Worm (Caenorhabditis elegans) whole organism, L4 larva: ENCODE data around the gene cdk-1.

Source experiments
- D1046.2 ChIP-seq: fragments of 200-800 bp; sonication (Bioruptor generic); IDR thresholded peaks from 2 replicates; pipeline ENCODE4 v1.3.6; 2022; ENCODE audit warnings: missing genetic modification characterization, missing compliant biosample characterization
- F37D6.2 ChIP-seq: sonication (generic microtip); optimal IDR thresholded peaks from 2 replicates; lab custom pipeline; 2016; ENCODE audit warnings: mild to moderate bottlenecking, missing genetic modification characterization, missing compliant biosample characterization
- T26A8.4 ChIP-seq: fragments of 200-800 bp; sonication (Bioruptor generic); IDR thresholded peaks from 2 replicates; pipeline ENCODE4 v1.3.6; 2022; ENCODE audit warnings: missing genetic modification characterization, missing compliant biosample characterization
- Y5F2A.4 ChIP-seq: fragments of 200-800 bp; sonication (Bioruptor generic); optimal IDR thresholded peaks from 2 replicates; lab custom pipeline; 2018; ENCODE audit warnings: mild to moderate bottlenecking, missing genetic modification characterization, missing compliant biosample characterization
- ZK337.2 ChIP-seq: fragments of 200-800 bp; sonication (Bioruptor generic); IDR thresholded peaks from 2 replicates; pipeline ENCODE4 v1.3.6; 2022; ENCODE audit warnings: missing genetic modification reagents, missing genetic modification characterization, missing compliant biosample characterization
- aha-1 ChIP-seq: fragments of 150-350 bp; peaks from one replicate; lab custom pipeline; 2014; ENCODE audit warnings: missing biosample characterization, missing genetic modification characterization
- ama-1 ChIP-seq: fragments of 150-350 bp; optimal IDR thresholded peaks from 2 replicates; lab custom pipeline; 2014; ENCODE audit warnings: inconsistent platforms, mixed read lengths
- ceh-62 ChIP-seq: sonication (generic microtip); optimal IDR thresholded peaks from 2 replicates; lab custom pipeline; 2017; ENCODE audit warnings: missing biosample characterization, missing genetic modification characterization
- ceh-82 ChIP-seq: sonication (generic microtip); optimal IDR thresholded peaks from 2 replicates; lab custom pipeline; 2017; ENCODE audit warnings: missing biosample characterization, missing genetic modification characterization
- daf-16 ChIP-seq, 3 experiments: sonication (generic microtip); optimal IDR thresholded peaks; 2 replicates each; lab custom pipeline; 2016 to 2017; ENCODE audit warnings: missing genetic modification characterization in 3 of 3, missing genetic modification reagents in 3 of 3, mild to moderate bottlenecking in 2 of 3, missing compliant biosample characterization in 2 of 3, missing biosample characterization in 1 of 3, moderate library complexity in 1 of 3
- daf-19 ChIP-seq: fragments of 200-800 bp; sonication (Bioruptor generic); conservative IDR thresholded peaks from 2 replicates; pipeline ENCODE4 v1.3.6; 2022; ENCODE audit warnings: missing genetic modification characterization, missing compliant biosample characterization
- daf-8 ChIP-seq: fragments of 200-800 bp; sonication (Bioruptor generic); IDR thresholded peaks from 2 replicates; pipeline ENCODE4 v1.3.6; 2022; ENCODE audit warnings: missing genetic modification characterization, missing compliant biosample characterization
- dve-1 ChIP-seq: sonication (generic microtip); optimal IDR thresholded peaks from 2 replicates; lab custom pipeline; 2017; ENCODE audit warnings: antibody characterized with exemption, mild to moderate bottlenecking, missing genetic modification characterization, missing compliant biosample characterization; ENCODE audit not compliant: insufficient read depth
- fkh-10 ChIP-seq: fragments of 150-350 bp; optimal IDR thresholded peaks from 2 replicates; lab custom pipeline; 2014; ENCODE audit warnings: missing biosample characterization, missing genetic modification reagents, missing genetic modification characterization
- gei-8 ChIP-seq: fragments of 200-800 bp; sonication (Bioruptor generic); optimal IDR thresholded peaks from 2 replicates; lab custom pipeline; 2018; ENCODE audit warnings: mild to moderate bottlenecking, missing genetic modification characterization, missing compliant biosample characterization
- hlh-30 ChIP-seq: sonication (generic microtip); optimal IDR thresholded peaks from 2 replicates; lab custom pipeline; 2017; ENCODE audit warnings: antibody characterized with exemption, mild to moderate bottlenecking, missing genetic modification characterization, missing compliant biosample characterization; ENCODE audit not compliant: insufficient read depth
- hmg-1.1 ChIP-seq: fragments of 200-800 bp; sonication (Bioruptor generic); IDR thresholded peaks from 2 replicates; pipeline ENCODE4 v1.3.6; 2022; ENCODE audit warnings: missing genetic modification reagents, missing genetic modification characterization, missing compliant biosample characterization
- jun-1 ChIP-seq: fragments of 150-350 bp; optimal IDR thresholded peaks from 2 replicates; lab custom pipeline; 2014; ENCODE audit warnings: missing biosample characterization, missing genetic modification reagents, missing genetic modification characterization
- lin-13 ChIP-seq: fragments of 150-350 bp; optimal IDR thresholded peaks from 2 replicates; lab custom pipeline; 2014; ENCODE audit warnings: missing biosample characterization, missing genetic modification reagents, missing genetic modification characterization
- lin-39 ChIP-seq: fragments of 150-350 bp; optimal IDR thresholded peaks from 2 replicates; lab custom pipeline; 2014; ENCODE audit warnings: missing biosample characterization, missing genetic modification reagents, missing genetic modification characterization
- madf-5 ChIP-seq, 2 experiments: fragments of 200-800 bp; sonication (Bioruptor generic); IDR thresholded peaks; 2 replicates each; pipeline ENCODE4 v1.3.6; 2022; ENCODE audit warnings: missing compliant biosample characterization in 2 of 2, missing genetic modification characterization in 2 of 2
- madf-9 ChIP-seq: fragments of 200-800 bp; sonication (Bioruptor generic); conservative IDR thresholded peaks from 2 replicates; pipeline ENCODE4 v1.3.6; 2022; ENCODE audit warnings: missing genetic modification reagents, missing genetic modification characterization, missing compliant biosample characterization
- mdl-1 ChIP-seq, 2 experiments: fragments of 150-350 bp in 1 of 2; sonication (generic microtip) in 1 of 2; optimal IDR thresholded peaks; 2 replicates each; lab custom pipeline; 2014 to 2017; ENCODE audit warnings: missing biosample characterization in 2 of 2, missing genetic modification characterization in 2 of 2
- mep-1 ChIP-seq: fragments of 150-350 bp; sonication (generic microtip); optimal IDR thresholded peaks from 3 replicates; lab custom pipeline; 2014; ENCODE audit warnings: missing biosample characterization, missing genetic modification characterization
- mes-2 ChIP-seq: sonication (generic microtip); optimal IDR thresholded peaks from 2 replicates; lab custom pipeline; 2016; ENCODE audit warnings: missing genotype, mild to moderate bottlenecking, missing genetic modification characterization, missing compliant biosample characterization; ENCODE audit not compliant: poor library complexity, severe bottlenecking
- nhr-102 ChIP-seq: sonication (generic microtip); optimal IDR thresholded peaks from 2 replicates; lab custom pipeline; 2016; ENCODE audit warnings: mild to moderate bottlenecking, missing genetic modification characterization, moderate library complexity, missing compliant biosample characterization
- nhr-11 ChIP-seq: fragments of 150-350 bp; optimal IDR thresholded peaks from 2 replicates; lab custom pipeline; 2014; ENCODE audit warnings: missing biosample characterization, missing genetic modification characterization
- nhr-111 ChIP-seq: fragments of 200-800 bp; sonication (Bioruptor generic); optimal IDR thresholded peaks from 2 replicates; lab custom pipeline; 2018; ENCODE audit warnings: mild to moderate bottlenecking, missing genetic modification characterization, missing compliant biosample characterization
- nhr-41 ChIP-seq: fragments of 200-800 bp; sonication (Bioruptor generic); IDR thresholded peaks from 2 replicates; pipeline ENCODE4 v1.3.6; 2022; ENCODE audit warnings: missing genetic modification reagents, missing genetic modification characterization, missing compliant biosample characterization
- nhr-48 ChIP-seq: sonication (generic microtip); optimal IDR thresholded peaks from 2 replicates; lab custom pipeline; 2016; ENCODE audit warnings: mild to moderate bottlenecking, missing genetic modification characterization, missing compliant biosample characterization
- nhr-6 ChIP-seq: fragments of 150-350 bp; optimal IDR thresholded peaks from 2 replicates; lab custom pipeline; 2014; ENCODE audit warnings: missing biosample characterization, missing genetic modification characterization
- pha-4 ChIP-seq, 2 experiments: fragments of 150-350 bp in 1 of 2; fragments of 200-800 bp in 1 of 2; sonication (Bioruptor generic) in 1 of 2; IDR thresholded peaks in 1 of 2; optimal IDR thresholded peaks in 1 of 2; 2 replicates each; pipeline versions ENCODE4 v1.3.6 to Lab custom; 2014 to 2022; ENCODE audit warnings: missing genetic modification characterization in 2 of 2, missing genetic modification reagents in 2 of 2, missing biosample characterization in 1 of 2, missing compliant biosample characterization in 1 of 2
- php-3 ChIP-seq: fragments of 200-800 bp; sonication (Bioruptor generic); IDR thresholded peaks from 2 replicates; pipeline ENCODE4 v1.3.6; 2022; ENCODE audit warnings: missing genetic modification reagents, missing genetic modification characterization, missing compliant biosample characterization
- pqm-1 ChIP-seq: sonication (generic microtip); optimal IDR thresholded peaks from 2 replicates; lab custom pipeline; 2017; ENCODE audit warnings: missing biosample characterization, missing genetic modification characterization
- sdz-12 ChIP-seq: fragments of 200-800 bp; sonication (Bioruptor generic); optimal IDR thresholded peaks from 2 replicates; lab custom pipeline; 2018; ENCODE audit warnings: mild to moderate bottlenecking, missing genetic modification characterization, missing compliant biosample characterization
- set-16 ChIP-seq: fragments of 200-800 bp; sonication (Bioruptor generic); IDR thresholded peaks from 2 replicates; pipeline ENCODE4 v1.3.6; 2022; ENCODE audit warnings: missing genetic modification reagents, missing genetic modification characterization, missing compliant biosample characterization
- spr-1 ChIP-seq: sonication (generic microtip); optimal IDR thresholded peaks from 2 replicates; lab custom pipeline; 2016; ENCODE audit warnings: mild to moderate bottlenecking, missing genetic modification characterization, missing compliant biosample characterization
- spr-3 ChIP-seq: fragments of 200-800 bp; sonication (Bioruptor generic); optimal IDR thresholded peaks from 2 replicates; lab custom pipeline; 2018; ENCODE audit warnings: mild to moderate bottlenecking, missing genetic modification characterization, missing compliant biosample characterization
- tag-97 ChIP-seq: fragments of 200-800 bp; sonication (Bioruptor generic); IDR thresholded peaks from 2 replicates; pipeline ENCODE4 v1.3.6; 2022; ENCODE audit warnings: missing genetic modification characterization, missing compliant biosample characterization
- tra-1 ChIP-seq: fragments of 200-800 bp; sonication (Bioruptor generic); IDR thresholded peaks from 2 replicates; pipeline ENCODE4 v1.3.6; 2022; ENCODE audit warnings: missing genetic modification reagents, missing genetic modification characterization, missing compliant biosample characterization
- unc-130 ChIP-seq: sonication (generic microtip); optimal IDR thresholded peaks from 2 replicates; lab custom pipeline; 2016; ENCODE audit warnings: missing genetic modification reagents, missing genetic modification characterization, missing compliant biosample characterization
- unc-62 ChIP-seq, 3 experiments: fragments of 150-350 bp in 1 of 3; sonication (generic microtip); optimal IDR thresholded peaks in 2 of 3; peaks in 1 of 3; 1 replicate in 1 of 3; 2 replicates in 2 of 3; lab custom pipeline; 2014 to 2017; ENCODE audit warnings: missing biosample characterization in 3 of 3, missing genetic modification characterization in 3 of 3, missing genetic modification reagents in 3 of 3, missing genotype in 1 of 3
- vab-7 ChIP-seq: fragments of 200-800 bp; sonication (Bioruptor generic); IDR thresholded peaks from 2 replicates; pipeline ENCODE4 v1.3.6; 2022; ENCODE audit warnings: missing genetic modification reagents, missing genetic modification characterization, missing compliant biosample characterization
- zag-1 ChIP-seq: fragments of 150-350 bp; optimal IDR thresholded peaks from 2 replicates; lab custom pipeline; 2014; ENCODE audit warnings: missing biosample characterization, missing genetic modification characterization
- zip-11 ChIP-seq: fragments of 200-800 bp; sonication (Bioruptor generic); IDR thresholded peaks from 2 replicates; pipeline ENCODE4 v1.3.6; 2022; ENCODE audit warnings: missing genetic modification characterization, missing compliant biosample characterization

cdk-1 gene

ce11 chrIII:9782011-9782436 is 34.8 kb downstream of the cdk-1 start, which contains the start of gene vha-2 (continued):
- 0 out of 4 replicates have a peak, but pooled peaks of 1 of the 2 experiments have one; percentile 34 for TF ChIP-seq madf-5 (GFP tag; IDR thresholded peaks at IDR 0.05; lab: Robert Waterston, UW)
- TF ChIP-seq tra-1 (GFP tag; lab: Robert Waterston, UW), result peak; percentile 26; the same call in 1 of the 2 replicates
- peak; percentile 12 for TF ChIP-seq nhr-102 (tag; lab: Kevin White, UChicago)

ce11 chrIII:9782483-9783081 is 35.3 kb downstream of the cdk-1 start, which contains the start of gene R10E11.6:
Gene R10E11.6, plus strand, starts transcription at chrIII:9783006.
- TF ChIP-seq nhr-111 (no peak), hlh-30 (no peak), Y5F2A.4 (peak; percentile 33), madf-9 (GFP tag; lab: Robert Waterston, UW) (no peak), pqm-1 (no peak), mes-2 (tag; lab: Kevin White, UChicago) (peak; percentile 22), ceh-62 (no peak), daf-8 (GFP tag; lab: Robert Waterston, UW) (0 out of 2 replicates have a peak, but pooled peaks have one; percentile 8), lin-39 (tag; lab: Kevin White, UChicago) (no peak), zag-1 (tag; lab: Kevin White, UChicago) (no peak), gei-8 (GFP tag; lab: Kevin White, UChicago) (no peak), nhr-6 (tag; lab: Kevin White, UChicago) (no peak), aha-1 (tag; lab: Kevin White, UChicago) (peak; percentile 92), mdl-1 (tag; optimal IDR thresholded peaks at IDR 0.05; lab: Kevin White, UChicago) (no peak), nhr-41 (GFP tag; lab: Robert Waterston, UW) (no peak), D1046.2 (0 out of 2 replicates have a peak, but pooled peaks have one; percentile 11), daf-19 (0 out of 2 replicates have a peak, but pooled peaks have one; percentile 10)
- TF ChIP-seq, all 104 proteins: peak for 6

ce11 chrIII:9783133-9783590 is 35.9 kb downstream of the cdk-1 start:
- TF ChIP-seq ama-1 (peak; percentile 68), ZK337.2 (GFP tag; lab: Robert Waterston, UW) (no peak), unc-130 (GFP tag; lab: Kevin White, UChicago) (no peak), php-3 (GFP tag; lab: Robert Waterston, UW) (no peak), F37D6.2 (tag; lab: Kevin White, UChicago) (no peak), daf-16 (GFP tag; optimal IDR thresholded peaks at IDR 0.05; lab: Kevin White, UChicago) (peak in 1 of 2 experiments; percentile 62), daf-16 (tag; optimal IDR thresholded peaks at IDR 0.05; lab: Kevin White, UChicago) (peak; percentile 61), unc-62 (GFP tag; optimal IDR thresholded peaks at IDR 0.05 in 1 of 2; lab: Kevin White, UChicago) (no peak), unc-62 (tag; optimal IDR thresholded peaks at IDR 0.05; lab: Kevin White, UChicago) (no peak), dve-1 (peak; percentile 78), set-16 (no peak), nhr-102 (tag; lab: Kevin White, UChicago) (peak; percentile 73), spr-3 (GFP tag; lab: Kevin White, UChicago) (peak; percentile 40), mep-1 (peak; percentile 65), zip-11 (no peak), sdz-12 (GFP tag; lab: Kevin White, UChicago) (peak; percentile 76), fkh-10 (GFP tag; lab: Kevin White, UChicago) (no peak), nhr-48 (peak; percentile 26), spr-1 (tag; lab: Kevin White, UChicago) (peak; percentile 26), ceh-82 (no peak), jun-1 (tag; lab: Kevin White, UChicago) (no peak), tag-97 (GFP tag; lab: Robert Waterston, UW) (no peak), hmg-1.1 (peak; percentile 36; the same call in 1 of the 2 replicates), pha-4 (GFP tag; IDR thresholded peaks at IDR 0.05; lab: Robert Waterston, UW) (0 out of 2 replicates have a peak, but pooled peaks have one; percentile 4), pha-4 (tag; optimal IDR thresholded peaks at IDR 0.05; lab: Kevin White, UChicago) (no peak), aha-1 (tag; lab: Kevin White, UChicago) (peak; percentile 26), T26A8.4 (peak; percentile 55), lin-13 (GFP tag; lab: Kevin White, UChicago) (no peak), nhr-11 (tag; lab: Kevin White, UChicago) (no peak), vab-7 (GFP tag; lab: Robert Waterston, UW) (no peak)
